Worm (Caenorhabditis elegans) whole organism, young adult: ENCODE measurements around the gene C07G3.8.

Experiments
- B0019.2 ChIP-seq: fragments of 200-800 bp; sonication (Bioruptor generic); conservative IDR thresholded peaks from 2 replicates; pipeline ENCODE4 v1.3.6; 2022; ENCODE audit warnings: missing genetic modification reagents, missing genetic modification characterization, missing compliant biosample characterization
- B0336.3 ChIP-seq: fragments of 200-800 bp; sonication (Bioruptor generic); IDR thresholded peaks from 2 replicates; pipeline ENCODE4 v1.3.6; 2022; ENCODE audit warnings: missing genetic modification characterization, missing compliant biosample characterization
- C06A6.2 ChIP-seq: fragments of 200-800 bp; sonication (Bioruptor generic); conservative IDR thresholded peaks from 2 replicates; pipeline ENCODE4 v1.3.6; 2022; ENCODE audit warnings: missing genetic modification characterization, missing compliant biosample characterization
- F22D6.2 ChIP-seq: sonication (generic microtip); optimal IDR thresholded peaks from 2 replicates; lab custom pipeline; 2016; ENCODE audit warnings: mild to moderate bottlenecking, missing genetic modification characterization, missing compliant biosample characterization
- F49E8.2 ChIP-seq: sonication (generic microtip); optimal IDR thresholded peaks from 3 replicates; lab custom pipeline; 2017; ENCODE audit warnings: missing genetic modification characterization, mild to moderate bottlenecking, missing compliant biosample characterization, antibody characterized with exemption, moderate library complexity; ENCODE audit not compliant: insufficient read depth
- K11D2.4 ChIP-seq: fragments of 200-800 bp; sonication (Bioruptor generic); IDR thresholded peaks from 2 replicates; pipeline ENCODE4 v1.3.6; 2022; ENCODE audit warnings: missing genetic modification reagents, missing genetic modification characterization, missing compliant biosample characterization
- K12H6.12 ChIP-seq: fragments of 200-800 bp; sonication (Bioruptor generic); optimal IDR thresholded peaks from 2 replicates; lab custom pipeline; 2018; ENCODE audit warnings: mild to moderate bottlenecking, missing genetic modification characterization, missing compliant biosample characterization
- T07F8.4 ChIP-seq: sonication (generic microtip); optimal IDR thresholded peaks from 2 replicates; lab custom pipeline; 2016; ENCODE audit warnings: mild to moderate bottlenecking, missing genetic modification characterization, moderate library complexity, missing compliant biosample characterization
- Y95B8A.8 ChIP-seq: fragments of 200-800 bp; sonication (Bioruptor generic); IDR thresholded peaks from 2 replicates; pipeline ENCODE4 v1.3.6; 2022; ENCODE audit warnings: missing genetic modification reagents, missing genetic modification characterization, missing compliant biosample characterization
- akir-1 ChIP-seq: fragments of 200-800 bp; sonication (Bioruptor generic); optimal IDR thresholded peaks from 2 replicates; lab custom pipeline; 2018; ENCODE audit warnings: mild to moderate bottlenecking, missing genetic modification characterization, moderate library complexity, missing compliant biosample characterization
- atf-7 ChIP-seq: sonication (generic microtip); optimal IDR thresholded peaks from 2 replicates; lab custom pipeline; 2017; ENCODE audit warnings: mild to moderate bottlenecking, missing genetic modification characterization, missing compliant biosample characterization
- athp-1 ChIP-seq: sonication (generic microtip); optimal IDR thresholded peaks from 2 replicates; lab custom pipeline; 2017; ENCODE audit warnings: mild to moderate bottlenecking, missing genetic modification characterization, missing compliant biosample characterization
- attf-6 ChIP-seq: fragments of 200-800 bp; sonication (Bioruptor generic); IDR thresholded peaks from 2 replicates; pipeline ENCODE4 v1.3.6; 2022; ENCODE audit warnings: missing genetic modification reagents, missing genetic modification characterization, missing compliant biosample characterization
- cebp-2 ChIP-seq: fragments of 200-800 bp; sonication (Bioruptor generic); IDR thresholded peaks from 2 replicates; pipeline ENCODE4 v1.3.6; 2022; ENCODE audit warnings: missing genetic modification characterization, missing compliant biosample characterization
- ceh-58 ChIP-seq: fragments of 200-800 bp; sonication (Bioruptor generic); IDR thresholded peaks from 2 replicates; pipeline ENCODE4 v1.3.6; 2022; ENCODE audit warnings: missing genetic modification characterization, missing compliant biosample characterization
- ceh-91 ChIP-seq: fragments of 200-800 bp; sonication (Bioruptor generic); IDR thresholded peaks from 2 replicates; pipeline ENCODE4 v1.3.6; 2022; ENCODE audit warnings: missing genetic modification reagents, missing genetic modification characterization, missing compliant biosample characterization
- chd-7 ChIP-seq: sonication (generic microtip); optimal IDR thresholded peaks from 2 replicates; lab custom pipeline; 2016; ENCODE audit warnings: mild to moderate bottlenecking, missing genetic modification characterization, moderate library complexity, missing compliant biosample characterization
- efl-1 ChIP-seq: fragments of 150-350 bp; optimal IDR thresholded peaks from 2 replicates; lab custom pipeline; 2014; ENCODE audit warnings: missing biosample characterization, missing genetic modification reagents, missing genetic modification characterization
- egl-18 ChIP-seq: fragments of 200-800 bp; sonication (Bioruptor generic); IDR thresholded peaks from 2 replicates; pipeline ENCODE4 v1.3.6; 2022; ENCODE audit warnings: missing genetic modification reagents, missing genetic modification characterization, missing compliant biosample characterization
- ekl-4 ChIP-seq: fragments of 200-800 bp; sonication (Bioruptor generic); IDR thresholded peaks from 2 replicates; pipeline ENCODE4 v1.3.6; 2022; ENCODE audit warnings: missing genetic modification reagents, missing genetic modification characterization, missing compliant biosample characterization
- hmg-1.2 ChIP-seq: fragments of 200-800 bp; sonication (Bioruptor generic); IDR thresholded peaks from 2 replicates; pipeline ENCODE4 v1.3.6; 2022; ENCODE audit warnings: missing genetic modification reagents, missing genetic modification characterization, missing compliant biosample characterization
- hmg-20 ChIP-seq: fragments of 200-800 bp; sonication (Bioruptor generic); IDR thresholded peaks from 2 replicates; pipeline ENCODE4 v1.3.6; 2022; ENCODE audit warnings: missing genetic modification reagents, missing genetic modification characterization, missing compliant biosample characterization
- hrde-1 ChIP-seq: sonication (generic microtip); optimal IDR thresholded peaks from 2 replicates; lab custom pipeline; 2016; ENCODE audit warnings: missing genetic modification characterization, mild to moderate bottlenecking, missing compliant biosample characterization, moderate library complexity, missing genotype, missing genetic modification reagents, borderline replicate concordance
- hsf-1 ChIP-seq: fragments of 200-800 bp; sonication (Bioruptor generic); IDR thresholded peaks from 2 replicates; pipeline ENCODE4 v1.3.6; 2022; ENCODE audit warnings: missing genetic modification reagents, missing genetic modification characterization, missing compliant biosample characterization
- lag-1 ChIP-seq: fragments of 200-800 bp; sonication (Bioruptor generic); IDR thresholded peaks from 2 replicates; pipeline ENCODE4 v1.3.6; 2022; ENCODE audit warnings: missing genetic modification reagents, missing genetic modification characterization, missing compliant biosample characterization
- let-526 ChIP-seq: fragments of 200-800 bp; sonication (Bioruptor generic); IDR thresholded peaks from 2 replicates; pipeline ENCODE4 v1.3.6; 2022; ENCODE audit warnings: missing genetic modification reagents, missing genetic modification characterization, missing compliant biosample characterization
- lin-35 ChIP-seq, 3 experiments: fragments of 150-350 bp in 2 of 3; sonication (generic microtip) in 1 of 3; optimal IDR thresholded peaks; 2 replicates each; lab custom pipeline; 2014 to 2018; ENCODE audit warnings: missing biosample characterization in 3 of 3, missing genetic modification characterization in 3 of 3, missing genetic modification reagents in 3 of 3
- lin-40 ChIP-seq: sonication (generic microtip); optimal IDR thresholded peaks from 2 replicates; lab custom pipeline; 2016; ENCODE audit warnings: missing genetic modification characterization, mild to moderate bottlenecking, missing compliant biosample characterization, missing genotype, missing genetic modification reagents
- lin-54 ChIP-seq: fragments of 200-800 bp; sonication (Bioruptor generic); optimal IDR thresholded peaks from 2 replicates; lab custom pipeline; 2018; ENCODE audit warnings: mild to moderate bottlenecking, missing genetic modification characterization, missing compliant biosample characterization
- lir-1 ChIP-seq: fragments of 200-800 bp; sonication (Bioruptor generic); conservative IDR thresholded peaks from 2 replicates; pipeline ENCODE4 v1.3.6; 2022; ENCODE audit warnings: missing genetic modification reagents, missing genetic modification characterization, missing compliant biosample characterization
- madf-8 ChIP-seq: fragments of 200-800 bp; sonication (Bioruptor generic); conservative IDR thresholded peaks from 2 replicates; pipeline ENCODE4 v1.3.6; 2022; ENCODE audit warnings: missing genetic modification reagents, missing genetic modification characterization, missing compliant biosample characterization
- mxl-1 ChIP-seq: sonication (generic microtip); optimal IDR thresholded peaks from 2 replicates; lab custom pipeline; 2016; ENCODE audit warnings: missing genetic modification characterization, missing compliant biosample characterization
- rpc-1 ChIP-seq, 2 experiments: fragments of 150-350 bp in 1 of 2; sonication (generic microtip) in 1 of 2; optimal IDR thresholded peaks; 2 replicates each; lab custom pipeline; 2014 to 2018; ENCODE audit warnings: missing biosample characterization in 1 of 2, missing genetic modification characterization in 1 of 2, missing genetic modification reagents in 1 of 2, missing genotype in 1 of 2
- snpc-1.1 ChIP-seq: sonication (generic microtip); optimal IDR thresholded peaks from 2 replicates; lab custom pipeline; 2017; ENCODE audit warnings: missing genetic modification characterization, mild to moderate bottlenecking, missing compliant biosample characterization, antibody characterized with exemption, moderate library complexity, missing genotype, missing genetic modification reagents; ENCODE audit not compliant: insufficient read depth
- snpc-3.4 ChIP-seq: sonication (generic microtip); optimal IDR thresholded peaks from 2 replicates; lab custom pipeline; 2017; ENCODE audit warnings: missing genetic modification characterization, mild to moderate bottlenecking, missing compliant biosample characterization, antibody characterized with exemption, moderate library complexity, missing genotype, missing genetic modification reagents
- snpc-4 ChIP-seq, 5 experiments: fragments of 150-350 bp in 1 of 5; sonication (generic microtip) in 4 of 5; optimal IDR thresholded peaks; 2 replicates each; lab custom pipeline; 2014 to 2018; ENCODE audit warnings: missing genetic modification characterization in 5 of 5, missing biosample characterization in 3 of 5, antibody characterized with exemption in 2 of 5, mild to moderate bottlenecking in 2 of 5, missing compliant biosample characterization in 2 of 5, missing genotype in 2 of 5, moderate library complexity in 2 of 5, missing genetic modification reagents in 1 of 5
- tbp1 ChIP-seq: fragments of 200-800 bp; sonication (Bioruptor generic); optimal IDR thresholded peaks from 2 replicates; lab custom pipeline; 2018; ENCODE audit warnings: mild to moderate bottlenecking, missing genetic modification characterization, missing compliant biosample characterization
- unc-130 ChIP-seq: sonication (generic microtip); optimal IDR thresholded peaks from 2 replicates; lab custom pipeline; 2016; ENCODE audit warnings: missing genetic modification reagents, missing genetic modification characterization, missing compliant biosample characterization
- unc-62 ChIP-seq: fragments of 150-350 bp; optimal IDR thresholded peaks from 2 replicates; lab custom pipeline; 2014; ENCODE audit warnings: missing biosample characterization, missing genetic modification reagents, missing genetic modification characterization
- ztf-6 ChIP-seq: fragments of 200-800 bp; sonication (Bioruptor generic); IDR thresholded peaks from 2 replicates; pipeline ENCODE4 v1.3.6; 2022; ENCODE audit warnings: missing genetic modification reagents, missing genetic modification characterization, missing compliant biosample characterization

Gene C07G3.8

DNA sequence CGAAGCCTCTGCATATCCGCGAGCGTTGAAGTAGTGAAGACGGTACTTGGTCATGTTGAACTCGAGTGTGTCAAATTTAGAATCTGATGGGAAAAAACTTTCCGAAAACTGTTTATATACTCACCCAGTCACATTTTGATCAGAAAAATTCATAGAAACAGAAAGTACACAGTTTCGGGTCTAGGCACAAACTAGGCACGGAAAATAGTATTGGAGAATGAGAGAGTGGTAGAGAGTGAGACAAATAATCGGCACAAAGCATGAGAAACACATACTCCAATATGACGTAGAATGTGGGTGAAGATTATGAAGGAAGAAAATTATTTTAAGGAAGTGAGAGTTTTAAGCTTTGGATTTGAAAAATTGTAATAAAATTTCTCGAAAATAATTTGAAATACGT lies 33.5 kb downstream of the C07G3.8 start, which contains the start of gene gst-33:
Gene gst-33 (minus strand): TSS at position 127 of the 400 bp plus-strand sequence.
- TF ChIP-seq hrde-1 (tag; lab: Kevin White, UChicago): no peak
- TF ChIP-seq hmg-1.2 (GFP tag; lab: Robert Waterston, UW): peak; percentile 88
- TF ChIP-seq, all 124 proteins: peak for 1

DNA sequence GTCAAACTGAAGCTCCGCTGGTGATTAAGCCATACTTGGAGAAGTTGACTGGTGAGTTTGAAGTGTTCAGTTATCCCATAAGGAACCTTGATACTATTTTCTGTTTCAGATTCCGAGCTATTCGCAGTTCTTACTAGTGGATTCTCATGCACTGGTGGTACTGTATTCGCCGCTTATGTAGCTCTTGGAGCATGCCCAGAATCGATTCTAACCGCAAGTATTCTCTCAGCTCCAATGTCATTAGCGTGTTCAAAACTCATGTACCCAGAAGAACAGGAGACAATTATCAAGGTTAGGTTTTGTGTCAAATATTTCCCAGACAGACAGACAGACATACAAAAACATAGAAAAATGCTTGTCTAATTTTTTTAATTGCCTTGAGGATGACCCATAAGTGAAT lies 37.0 kb downstream of the C07G3.8 start:
- TF ChIP-seq ztf-6 (GFP tag; lab: Robert Waterston, UW) (no peak), attf-6 (GFP tag; lab: Robert Waterston, UW) (no peak), egl-18 (GFP tag; lab: Robert Waterston, UW) (no peak), atf-7 (tag; lab: Kevin White, UChicago) (no peak), K11D2.4 (GFP tag; lab: Robert Waterston, UW) (no peak), athp-1 (no peak), hmg-20 (no peak), B0336.3 (GFP tag; lab: Robert Waterston, UW) (no peak), unc-62 (no peak), lag-1 (no peak), hsf-1 (GFP tag; lab: Robert Waterston, UW) (no peak), madf-8 (GFP tag; lab: Robert Waterston, UW) (no peak), snpc-1.1 (tag; lab: Kevin White, UChicago) (no peak), snpc-3.4 (tag; lab: Kevin White, UChicago) (no peak), ceh-91 (GFP tag; lab: Robert Waterston, UW) (no peak), ceh-58 (GFP tag; lab: Robert Waterston, UW) (no peak)

DNA sequence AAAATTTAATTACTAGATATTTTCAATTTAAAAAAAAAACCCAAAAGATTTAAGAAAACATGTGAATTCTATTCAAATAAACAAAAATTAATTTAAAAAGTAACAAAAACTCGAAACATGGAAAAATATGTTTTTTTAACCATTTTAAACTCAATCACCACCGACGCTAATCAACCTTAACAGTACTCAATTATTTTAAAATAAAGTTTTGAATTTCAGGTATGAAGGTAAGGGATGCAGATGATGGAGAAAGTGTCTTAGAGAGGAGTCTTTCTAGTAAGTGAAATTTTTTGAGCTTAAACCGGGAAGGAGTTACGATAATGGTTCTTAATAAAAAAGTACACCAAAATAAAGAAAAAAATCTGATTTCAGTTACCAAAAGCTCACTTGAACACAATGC lies 38.4 kb downstream of the C07G3.8 start, which contains the start of gene slc-28.1:
Gene slc-28.1 (plus strand): TSS at position 301 of the 400 bp plus-strand sequence.
- TF ChIP-seq K12H6.12 (tag; lab: Kevin White, UChicago) (no peak), efl-1 (GFP tag; lab: Kevin White, UChicago) (no peak), chd-7 (tag; lab: Kevin White, UChicago) (no peak), let-526 (GFP tag; lab: Robert Waterston, UW) (no peak), lin-40 (tag; lab: Kevin White, UChicago) (no peak), lin-35 (GFP tag; optimal IDR thresholded peaks at IDR 0.05; lab: Kevin White, UChicago) (no peak), F49E8.2 (tag; lab: Kevin White, UChicago) (no peak), ceh-91 (GFP tag; lab: Robert Waterston, UW) (no peak), Y95B8A.8 (GFP tag; lab: Robert Waterston, UW) (no peak), F22D6.2 (no peak), unc-130 (GFP tag; lab: Kevin White, UChicago) (no peak)

DNA sequence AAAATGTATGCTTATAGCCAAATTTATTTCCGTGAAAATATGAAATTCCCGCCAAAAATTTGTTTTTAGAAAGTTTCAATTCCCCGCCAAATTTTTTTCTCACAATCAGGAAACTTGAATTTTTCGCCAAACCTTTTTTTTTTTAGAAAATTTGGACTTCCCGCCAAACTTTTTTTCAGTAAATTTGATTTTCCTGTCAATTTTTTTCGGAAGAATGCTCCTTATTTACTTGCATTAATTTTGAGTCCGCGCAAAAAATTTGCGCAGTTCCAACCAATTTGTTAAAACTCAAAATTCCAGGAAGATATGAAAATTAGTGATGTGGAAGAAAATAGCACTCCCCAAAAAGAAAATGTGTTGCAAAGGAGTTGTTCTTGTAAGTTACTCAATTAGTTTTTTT lies 42.0 kb downstream of the C07G3.8 start, which contains the start of gene slc-28.2:
Gene slc-28.2 (plus strand): TSS at position 301 of the 400 bp plus-strand sequence.
- TF ChIP-seq B0019.2 (no peak), C06A6.2 (GFP tag; lab: Robert Waterston, UW) (no peak), lir-1 (GFP tag; lab: Robert Waterston, UW) (no peak), mxl-1 (tag; lab: Kevin White, UChicago) (no peak), akir-1 (GFP tag; lab: Kevin White, UChicago) (no peak), snpc-4 (GFP tag; optimal IDR thresholded peaks at IDR 0.05; lab: Kevin White, UChicago) (no peak), snpc-4 (tag; optimal IDR thresholded peaks at IDR 0.05; lab: Kevin White, UChicago) (no peak), lin-54 (no peak), rpc-1 (optimal IDR thresholded peaks at IDR 0.05; lab: Kevin White, UChicago) (no peak), rpc-1 (tag; optimal IDR thresholded peaks at IDR 0.05; lab: Kevin White, UChicago) (no peak), tbp1 (no peak), cebp-2 (no peak), madf-8 (GFP tag; lab: Robert Waterston, UW) (no peak), lin-40 (tag; lab: Kevin White, UChicago) (no peak), lag-1 (no peak), T07F8.4 (tag; lab: Kevin White, UChicago) (no peak), ekl-4 (no peak)
